Fruit fly (Drosophila melanogaster) whole organism, embryonic: ENCODE results near the gene Obp99c.

ENCODE experiments used
- CG18599 ChIP-seq: fragments of 200-800 bp; sonication (Bioruptor generic); optimal IDR thresholded peaks from 3 replicates; lab custom pipeline; 2017; ENCODE audit warnings: missing biosample characterization, missing genetic modification characterization, mild to moderate bottlenecking, moderate library complexity, missing genetic modification reagents
- CG33557 ChIP-seq: fragments of 200-800 bp; sonication (Bioruptor generic); optimal IDR thresholded peaks from 2 replicates; lab custom pipeline; 2019; ENCODE audit warnings: missing biosample characterization, mild to moderate bottlenecking, missing genetic modification characterization, moderate library complexity
- CG34376 ChIP-seq: fragments of 200-800 bp; sonication (Bioruptor generic); optimal IDR thresholded peaks from 2 replicates; lab custom pipeline; 2018; ENCODE audit warnings: missing biosample characterization, mild to moderate bottlenecking, missing genetic modification characterization
- Doc2 ChIP-seq: fragments of 200-800 bp; sonication (Bioruptor generic); IDR thresholded peaks from 2 replicates; pipeline ENCODE4 v1.3.6; 2022; ENCODE audit warnings: missing biosample characterization, missing genetic modification characterization
- HLH4C ChIP-seq: fragments of 200-800 bp; sonication (Bioruptor generic); IDR thresholded peaks from 3 replicates; pipeline ENCODE4 v1.3.6; 2022; ENCODE audit warnings: missing biosample characterization, missing genetic modification characterization; ENCODE audit not compliant: partially characterized antibody
- gem ChIP-seq: fragments of 200-800 bp; sonication (Bioruptor generic); optimal IDR thresholded peaks from 2 replicates; lab custom pipeline; 2019; ENCODE audit warnings: missing biosample characterization, mild to moderate bottlenecking, missing genetic modification characterization, moderate library complexity
- tx ChIP-seq: fragments of 200-800 bp; sonication (Bioruptor generic); optimal IDR thresholded peaks from 2 replicates; lab custom pipeline; 2016; ENCODE audit warnings: missing biosample characterization, missing genetic modification characterization
- unc-4 ChIP-seq: fragments of 200-800 bp; sonication (Bioruptor generic); IDR thresholded peaks from 2 replicates; pipeline ENCODE4 v1.3.6; 2022; ENCODE audit warnings: missing biosample characterization, missing genetic modification characterization; ENCODE audit not compliant: partially characterized antibody

- TF ChIP-seq Doc2 (GFP tag; lab: Robert Waterston, UW) = no peak
- no peak for TF ChIP-seq CG18599 (GFP tag; lab: Kevin White, UChicago)
- TF ChIP-seq CG33557 (GFP tag; lab: Kevin White, UChicago) = no peak
- TF ChIP-seq CG34376 (GFP tag; lab: Kevin White, UChicago) = no peak
- TF ChIP-seq gem = no peak
- no peak for TF ChIP-seq unc-4 (GFP tag; lab: Robert Waterston, UW)
- TF ChIP-seq tx (GFP tag; lab: Kevin White, UChicago) = no peak
- no peak for TF ChIP-seq HLH4C (GFP tag; lab: Robert Waterston, UW)
These were observed 19.2 kb upstream of the Obp99c start for dm6 chr3R:29708322-29708721.
